Fruit fly (Drosophila melanogaster): ENCODE data around the gene Acyp2.

DNA sequence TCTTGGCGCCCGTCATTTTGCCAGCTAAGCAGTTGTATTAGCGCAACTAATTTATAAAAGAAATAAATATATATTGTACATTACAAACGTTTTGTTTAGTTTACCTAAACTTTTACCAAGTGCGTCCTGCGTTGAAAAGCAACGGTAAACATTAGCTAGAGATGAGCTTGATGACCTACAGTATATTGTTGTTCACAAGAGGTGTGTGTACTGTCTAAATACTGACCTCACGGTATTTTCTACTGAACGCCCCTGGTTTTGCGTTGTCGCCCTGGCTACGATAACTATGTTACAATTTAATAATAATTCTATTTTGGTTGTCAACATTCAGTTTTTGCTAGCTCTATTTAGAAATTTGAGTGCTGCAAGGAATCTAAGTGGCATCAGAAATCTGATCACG lies at the start of gene Acyp2:
- TF ChIP-seq CG8478 (optimal IDR thresholded peaks at IDR 0.05) (no peak), CTCF (optimal IDR thresholded peaks at IDR 0.05) (peak in 1 of 2 experiments; percentile 44)
